Fruit fly (Drosophila melanogaster): ENCODE data around the gene PMCA.

- TF ChIP-seq kay (GFP tag; ENCODE audit: borderline replicate concordance) (no peak), CG14711 (tag; optimal IDR thresholded peaks at IDR 0.05) (no peak), toe (GFP tag; optimal IDR thresholded peaks at IDR 0.05) (no peak), cic (GFP tag; optimal IDR thresholded peaks at IDR 0.05) (no peak), pad (GFP tag; optimal IDR thresholded peaks at IDR 0.05) (no peak), CG7101 (tag; optimal IDR thresholded peaks at IDR 0.05) (no peak), ovo (GFP tag; optimal IDR thresholded peaks at IDR 0.05) (no peak), Crg-1 (GFP tag; optimal IDR thresholded peaks at IDR 0.05) (no peak), CG7045 (GFP tag; optimal IDR thresholded peaks at IDR 0.05) (no peak), CG12768 (GFP tag; optimal IDR thresholded peaks at IDR 0.05) (no peak)
These were observed 26.4 kb downstream of the PMCA start for dm6 chr4:332268-332667.

All from whole organism, adult.